Worm (Caenorhabditis elegans) whole organism, early embryonic: ENCODE data around the gene Y105C5A.1272.
"Not testable (repeated sequence)": the region's sequence is repeated elsewhere in the genome, so short reads cannot be mapped to it uniquely, and the experiment has no call there.

Experiments
- ama-1 ChIP-seq: fragments of 150-350 bp; optimal IDR thresholded peaks from 2 replicates; lab custom pipeline; 2014
- ets-7 ChIP-seq: sonication (generic microtip); optimal IDR thresholded peaks from 2 replicates; lab custom pipeline; 2016; ENCODE audit warnings: missing genotype, missing genetic modification characterization, missing compliant biosample characterization
- hmbx-1 ChIP-seq: sonication (generic microtip); optimal IDR thresholded peaks from 2 replicates; lab custom pipeline; 2016; ENCODE audit warnings: mild to moderate bottlenecking, missing genetic modification characterization, missing compliant biosample characterization

- not testable (repeated sequence) for TF ChIP-seq ets-7 (tag; lab: Kevin White, UChicago); ama-1 (lab: Kevin White, UChicago); hmbx-1
These were observed at the start of gene Y105C5A.1272, which contains the start of gene Y105C5A.1268 for ce11 chrIV:15646418-15647220.
